Fruit fly (Drosophila melanogaster) whole organism, embryonic: ENCODE measurements around the gene Gcn5.

ENCODE experiments used
- Atf6 ChIP-seq: fragments of 200-800 bp; sonication (Bioruptor generic); IDR thresholded peaks from 2 replicates; pipeline ENCODE4 v1.3.6; 2022; ENCODE audit warnings: missing biosample characterization, missing genetic modification characterization
- Bdp1 ChIP-seq: fragments of 200-800 bp; sonication (Bioruptor generic); optimal IDR thresholded peaks from 3 replicates; lab custom pipeline; 2016; ENCODE audit warnings: missing biosample characterization, missing genetic modification characterization
- CG11085 ChIP-seq: fragments of 200-800 bp; sonication (Bioruptor generic); IDR thresholded peaks from 2 replicates; pipeline ENCODE4 v1.3.6; 2022; ENCODE audit warnings: missing biosample characterization, missing genetic modification characterization
- CG12236 ChIP-seq: fragments of 200-800 bp; sonication (Bioruptor generic); optimal IDR thresholded peaks from 2 replicates; lab custom pipeline; 2016; ENCODE audit warnings: missing biosample characterization, missing genetic modification characterization
- CG14441 ChIP-seq: fragments of 200-800 bp; sonication (Bioruptor generic); IDR thresholded peaks from 2 replicates; pipeline ENCODE4 v1.3.6; 2022; ENCODE audit warnings: missing biosample characterization, missing genetic modification characterization
- CG16813 ChIP-seq: fragments of 200-800 bp; sonication (Bioruptor generic); IDR thresholded peaks from 3 replicates; pipeline ENCODE4 v1.3.6; 2022; ENCODE audit warnings: missing biosample characterization, missing genetic modification characterization; ENCODE audit not compliant: partially characterized antibody
- CG17359 ChIP-seq: fragments of 200-800 bp; sonication (Bioruptor generic); optimal IDR thresholded peaks from 3 replicates; lab custom pipeline; 2018; ENCODE audit warnings: missing biosample characterization, mild to moderate bottlenecking, missing genetic modification characterization, moderate library complexity
- CG17612 ChIP-seq: fragments of 200-800 bp; sonication (Bioruptor generic); IDR thresholded peaks from 2 replicates; pipeline ENCODE4 v1.3.6; 2022; ENCODE audit warnings: missing biosample characterization, missing genetic modification characterization
- CG18262 ChIP-seq: fragments of 200-800 bp; optimal IDR thresholded peaks from 3 replicates; lab custom pipeline; 2019; ENCODE audit warnings: missing biosample characterization, mild to moderate bottlenecking, missing genetic modification characterization, moderate library complexity
- CG31365 ChIP-seq: fragments of 200-800 bp; sonication (Bioruptor generic); optimal IDR thresholded peaks from 2 replicates; lab custom pipeline; 2018; ENCODE audit warnings: missing biosample characterization, mild to moderate bottlenecking, missing genetic modification characterization
- CG33213 ChIP-seq: fragments of 200-800 bp; sonication (Bioruptor generic); optimal IDR thresholded peaks from 3 replicates; lab custom pipeline; 2016; ENCODE audit warnings: missing biosample characterization, missing genetic modification characterization
- CG3995 ChIP-seq: fragments of 200-800 bp; sonication (Bioruptor generic); optimal IDR thresholded peaks from 3 replicates; lab custom pipeline; 2016; ENCODE audit warnings: missing biosample characterization, missing genetic modification characterization
- CG4617 ChIP-seq: fragments of 200-800 bp; sonication (Bioruptor generic); optimal IDR thresholded peaks from 3 replicates; lab custom pipeline; 2016; ENCODE audit warnings: missing biosample characterization, missing genetic modification characterization, borderline replicate concordance
- CG5245 ChIP-seq: fragments of 200-800 bp; sonication (Bioruptor generic); optimal IDR thresholded peaks from 3 replicates; lab custom pipeline; 2016; ENCODE audit warnings: missing biosample characterization, missing genetic modification characterization
- CG5953 ChIP-seq: fragments of 200-800 bp; sonication (Bioruptor generic); IDR thresholded peaks from 2 replicates; pipeline ENCODE4 v1.3.6; 2022; ENCODE audit warnings: missing biosample characterization, missing genetic modification characterization
- CG7271 ChIP-seq: fragments of 200-800 bp; sonication (Bioruptor generic); optimal IDR thresholded peaks from 2 replicates; lab custom pipeline; 2018; ENCODE audit warnings: missing biosample characterization, mild to moderate bottlenecking, missing genetic modification characterization, moderate library complexity
- CG7987 ChIP-seq: fragments of 200-800 bp; sonication (Bioruptor generic); optimal IDR thresholded peaks from 2 replicates; lab custom pipeline; 2018; ENCODE audit warnings: missing biosample characterization, mild to moderate bottlenecking, missing genetic modification characterization, moderate library complexity
- Doc2 ChIP-seq: fragments of 200-800 bp; sonication (Bioruptor generic); IDR thresholded peaks from 2 replicates; pipeline ENCODE4 v1.3.6; 2022; ENCODE audit warnings: missing biosample characterization, missing genetic modification characterization
- Dp ChIP-seq: fragments of 200-800 bp; sonication (Bioruptor generic); optimal IDR thresholded peaks from 2 replicates; lab custom pipeline; 2018; ENCODE audit warnings: missing biosample characterization, mild to moderate bottlenecking, missing genetic modification characterization, moderate library complexity
- HLH3B ChIP-seq: fragments of 200-800 bp; sonication (Bioruptor generic); IDR thresholded peaks from 2 replicates; pipeline ENCODE4 v1.3.6; 2022; ENCODE audit warnings: missing biosample characterization, missing genetic modification characterization
- HLH4C ChIP-seq: fragments of 200-800 bp; sonication (Bioruptor generic); IDR thresholded peaks from 3 replicates; pipeline ENCODE4 v1.3.6; 2022; ENCODE audit warnings: missing biosample characterization, missing genetic modification characterization; ENCODE audit not compliant: partially characterized antibody
- MBD-R2 ChIP-seq: fragments of 200-800 bp; sonication (Bioruptor generic); IDR thresholded peaks from 2 replicates; pipeline ENCODE4 v1.3.6; 2022; ENCODE audit warnings: missing biosample characterization, missing genetic modification characterization
- Sin3A ChIP-seq: fragments of >200 bp; optimal IDR thresholded peaks from 2 replicates; lab custom pipeline; 2018
- Sry-δ ChIP-seq: fragments of 200-800 bp; sonication (Bioruptor generic); optimal IDR thresholded peaks from 2 replicates; lab custom pipeline; 2016; ENCODE audit warnings: missing biosample characterization, missing genetic modification characterization
- amos ChIP-seq: fragments of 200-800 bp; sonication (Bioruptor generic); IDR thresholded peaks from 2 replicates; pipeline ENCODE4 v1.3.6; 2022; ENCODE audit warnings: missing biosample characterization, missing genetic modification characterization; ENCODE audit not compliant: partially characterized antibody
- ap ChIP-seq: fragments of 200-800 bp; sonication (Bioruptor generic); IDR thresholded peaks from 2 replicates; pipeline ENCODE4 v1.3.6; 2022; ENCODE audit warnings: missing biosample characterization, missing genetic modification characterization
- ato ChIP-seq: fragments of 200-800 bp; sonication (Bioruptor generic); IDR thresholded peaks from 2 replicates; pipeline ENCODE4 v1.3.6; 2022; ENCODE audit warnings: missing biosample characterization, missing genetic modification characterization; ENCODE audit not compliant: partially characterized antibody
- bbx ChIP-seq: fragments of 200-800 bp; sonication (Bioruptor generic); IDR thresholded peaks from 2 replicates; pipeline ENCODE4 v1.3.6; 2022; ENCODE audit warnings: missing biosample characterization, missing genetic modification characterization; ENCODE audit not compliant: partially characterized antibody
- bigmax ChIP-seq: fragments of 200-800 bp; sonication (Bioruptor generic); optimal IDR thresholded peaks from 2 replicates; lab custom pipeline; 2018; ENCODE audit warnings: missing biosample characterization, mild to moderate bottlenecking, missing genetic modification characterization
- bowl ChIP-seq: fragments of 200-800 bp; sonication (Bioruptor generic); IDR thresholded peaks from 2 replicates; pipeline ENCODE4 v1.3.6; 2022; ENCODE audit warnings: missing biosample characterization, missing genetic modification characterization
- bsh ChIP-seq, 2 experiments: fragments of 200-800 bp; sonication (Bioruptor generic); optimal IDR thresholded peaks; 2 replicates each; lab custom pipeline; 2017 to 2018; ENCODE audit warnings: mild to moderate bottlenecking in 2 of 2, missing biosample characterization in 2 of 2, missing genetic modification characterization in 2 of 2, moderate library complexity in 1 of 2
- cwo ChIP-seq: fragments of 200-800 bp; sonication (Bioruptor generic); optimal IDR thresholded peaks from 3 replicates; lab custom pipeline; 2017; ENCODE audit warnings: missing biosample characterization, missing genetic modification characterization, mild to moderate bottlenecking, moderate library complexity, missing genetic modification reagents
- dpn ChIP-seq, 2 experiments: fragments of 200-800 bp; sonication (Bioruptor generic); optimal IDR thresholded peaks; 3 replicates each; lab custom pipeline; 2016; ENCODE audit warnings: missing biosample characterization in 2 of 2, missing genetic modification characterization in 2 of 2
- eve ChIP-seq, 2 experiments: fragments of >200 bp; optimal IDR thresholded peaks; 2 replicates each; lab custom pipeline; 2017; ENCODE audit warnings: missing biosample characterization in 2 of 2, missing genetic modification characterization in 2 of 2
- gcm2 ChIP-seq: fragments of 200-800 bp; sonication (Bioruptor generic); optimal IDR thresholded peaks from 2 replicates; lab custom pipeline; 2016; ENCODE audit warnings: missing biosample characterization, missing genetic modification characterization
- hbn ChIP-seq: fragments of 200-800 bp; sonication (Bioruptor generic); IDR thresholded peaks from 2 replicates; pipeline ENCODE4 v1.3.6; 2022; ENCODE audit warnings: missing biosample characterization, missing genetic modification characterization; ENCODE audit not compliant: partially characterized antibody
- her ChIP-seq: fragments of 200-800 bp; sonication (Bioruptor generic); optimal IDR thresholded peaks from 2 replicates; lab custom pipeline; 2016; ENCODE audit warnings: missing biosample characterization, missing genetic modification characterization
- ind ChIP-seq: fragments of 200-800 bp; sonication (Bioruptor generic); optimal IDR thresholded peaks from 3 replicates; lab custom pipeline; 2016; ENCODE audit warnings: missing biosample characterization, missing genetic modification characterization
- insv ChIP-seq, 2 experiments: fragments of 200-800 bp; sonication (Bioruptor generic); optimal IDR thresholded peaks; 3 replicates each; lab custom pipeline; 2016 to 2018; ENCODE audit warnings: missing biosample characterization in 2 of 2, missing genetic modification characterization in 2 of 2
- kni ChIP-seq: fragments of 200-800 bp; sonication (Bioruptor generic); optimal IDR thresholded peaks from 3 replicates; lab custom pipeline; 2017; ENCODE audit warnings: mild to moderate bottlenecking, missing biosample characterization, missing genetic modification reagents, missing genetic modification characterization
- phol ChIP-seq: fragments of 200-800 bp; sonication (Bioruptor generic); optimal IDR thresholded peaks from 3 replicates; lab custom pipeline; 2018; ENCODE audit warnings: missing biosample characterization, mild to moderate bottlenecking, missing genetic modification characterization, moderate library complexity
- pita ChIP-seq: fragments of 200-800 bp; sonication (Bioruptor generic); optimal IDR thresholded peaks from 2 replicates; lab custom pipeline; 2017; ENCODE audit warnings: missing biosample characterization, mild to moderate bottlenecking, missing genetic modification characterization
- pros ChIP-seq: fragments of 200-800 bp; sonication (Bioruptor generic); optimal IDR thresholded peaks from 3 replicates; lab custom pipeline; 2019; ENCODE audit warnings: missing biosample characterization, mild to moderate bottlenecking, missing genetic modification characterization, moderate library complexity
- pzg ChIP-seq: fragments of 200-800 bp; sonication (Bioruptor generic); optimal IDR thresholded peaks from 3 replicates; lab custom pipeline; 2018; ENCODE audit warnings: missing biosample characterization, mild to moderate bottlenecking, missing genetic modification characterization, moderate library complexity
- row ChIP-seq: fragments of 200-800 bp; sonication (Bioruptor generic); IDR thresholded peaks from 3 replicates; pipeline ENCODE4 v1.3.6; 2022; ENCODE audit warnings: missing biosample characterization, missing genetic modification characterization
- sna ChIP-seq: fragments of 200-800 bp; sonication (Bioruptor generic); IDR thresholded peaks from 2 replicates; pipeline ENCODE4 v1.3.6; 2022; ENCODE audit warnings: missing biosample characterization, missing genetic modification characterization; ENCODE audit not compliant: partially characterized antibody
- vnd ChIP-seq: fragments of 200-800 bp; sonication (Bioruptor generic); IDR thresholded peaks from 3 replicates; pipeline ENCODE4 v1.3.6; 2022; ENCODE audit warnings: missing biosample characterization, missing genetic modification characterization; ENCODE audit not compliant: partially characterized antibody
- wek ChIP-seq: fragments of 200-800 bp; sonication (Bioruptor generic); optimal IDR thresholded peaks from 3 replicates; lab custom pipeline; 2018; ENCODE audit warnings: missing biosample characterization, mild to moderate bottlenecking, missing genetic modification characterization, moderate library complexity
- yki ChIP-seq: fragments of >200 bp; optimal IDR thresholded peaks from 3 replicates; lab custom pipeline; 2018
- zen ChIP-seq: fragments of 200-800 bp; sonication (Bioruptor generic); optimal IDR thresholded peaks from 3 replicates; lab custom pipeline; 2018; ENCODE audit warnings: missing biosample characterization, mild to moderate bottlenecking, missing genetic modification characterization, moderate library complexity
- zfh1 ChIP-seq: fragments of 200-800 bp; sonication (Bioruptor generic); IDR thresholded peaks from 3 replicates; pipeline ENCODE4 v1.3.6; 2022; ENCODE audit warnings: missing biosample characterization, missing genetic modification characterization

The Gcn5 gene

dm6 chr3L:12471471-12471978 lies 52.3 kb downstream of the Gcn5 start, which contains the start of gene CG10616 (continued):
- no peak for TF ChIP-seq pros
- TF ChIP-seq MBD-R2 (GFP tag; lab: Robert Waterston, UW), result peak; percentile 57
- peak; percentile 98 for TF ChIP-seq sna (GFP tag; lab: Robert Waterston, UW)
- peak in 1 of 2 experiments; percentile 15 for TF ChIP-seq insv (GFP tag; optimal IDR thresholded peaks at IDR 0.05; lab: Kevin White, UChicago)
- peak; percentile 16 for TF ChIP-seq CG18262 (tag; lab: Kevin White, UChicago)
- no peak for TF ChIP-seq cwo
- peak; percentile 30 for TF ChIP-seq Sin3A (lab: Kevin White, UChicago)
- no peak for TF ChIP-seq HLH3B (GFP tag; lab: Robert Waterston, UW)
- TF ChIP-seq yki (lab: Kevin White, UChicago), result no peak
- no peak for TF ChIP-seq wek (GFP tag; lab: Kevin White, UChicago)
- TF ChIP-seq her (GFP tag; lab: Kevin White, UChicago), result no peak
- no peak for TF ChIP-seq CG7987 (GFP tag; lab: Kevin White, UChicago)
- no peak for TF ChIP-seq zen (tag; lab: Kevin White, UChicago)
- TF ChIP-seq row, result peak; percentile 64
- TF ChIP-seq CG17612 (GFP tag; lab: Robert Waterston, UW), result no peak
- no peak for TF ChIP-seq bsh (GFP tag; optimal IDR thresholded peaks at IDR 0.05; lab: Kevin White, UChicago)
- TF ChIP-seq ap (GFP tag; lab: Robert Waterston, UW), result no peak
- TF ChIP-seq CG5245 (GFP tag; lab: Kevin White, UChicago), result no peak
- peak; percentile 35 for TF ChIP-seq CG3995 (GFP tag; lab: Kevin White, UChicago)
- peak; percentile 97 for TF ChIP-seq Sry-δ (GFP tag; lab: Kevin White, UChicago)
- TF ChIP-seq CG7271 (tag; lab: Kevin White, UChicago), result no peak
- no peak for TF ChIP-seq pita (GFP tag; lab: Kevin White, UChicago)
- TF ChIP-seq CG5953 (GFP tag; lab: Robert Waterston, UW), result no peak
- peak; percentile 28 for TF ChIP-seq CG33213
- TF ChIP-seq bigmax, result no peak
- TF ChIP-seq CG11085 (GFP tag; lab: Robert Waterston, UW), result no peak
- peak; percentile 66 for TF ChIP-seq ato
- peak; percentile 53 for TF ChIP-seq CG4617 (GFP tag; lab: Kevin White, UChicago)
- no peak for TF ChIP-seq Doc2 (GFP tag; lab: Robert Waterston, UW)
- TF ChIP-seq vnd (GFP tag; lab: Robert Waterston, UW), result peak; percentile 95
- TF ChIP-seq CG17359 (tag; lab: Kevin White, UChicago), result no peak
- peak; percentile 86 for TF ChIP-seq amos (GFP tag; lab: Robert Waterston, UW)
- TF ChIP-seq zfh1, result no peak
- no peak for TF ChIP-seq bowl
- TF ChIP-seq CG16813 (GFP tag; lab: Robert Waterston, UW), result peak; percentile 95
- TF ChIP-seq CG12236 (GFP tag; lab: Kevin White, UChicago), result no peak
- no peak for TF ChIP-seq ind (GFP tag; lab: Kevin White, UChicago)
- no peak for TF ChIP-seq Bdp1
- TF ChIP-seq eve (GFP tag; optimal IDR thresholded peaks at IDR 0.05; lab: Kevin White, UChicago), result no peak
- TF ChIP-seq CG31365 (tag; lab: Kevin White, UChicago), result no peak
- TF ChIP-seq gcm2 (GFP tag; lab: Kevin White, UChicago), result no peak
- no peak for TF ChIP-seq CG14441 (GFP tag; lab: Robert Waterston, UW)
- peak; percentile 95 for TF ChIP-seq hbn (GFP tag; lab: Robert Waterston, UW)
- TF ChIP-seq Dp (GFP tag; lab: Kevin White, UChicago), result peak; percentile 68
- peak; percentile 73 for TF ChIP-seq pzg (GFP tag; lab: Kevin White, UChicago)
- TF ChIP-seq Atf6 (GFP tag; lab: Robert Waterston, UW), result no peak
- TF ChIP-seq kni (GFP tag; lab: Kevin White, UChicago), result no peak
- TF ChIP-seq phol (tag; lab: Kevin White, UChicago), result peak; percentile 45
- TF ChIP-seq HLH4C, result peak; percentile 94
- peak; percentile 83; the same call in 1 of the 2 replicates for TF ChIP-seq bbx
- TF ChIP-seq dpn (GFP tag; optimal IDR thresholded peaks at IDR 0.05; lab: Kevin White, UChicago), result peak in 1 of 2 experiments; percentile 18
